Worm (Caenorhabditis elegans) whole organism, L4 larva: Measurements from ENCODE around the gene asp-2.

ENCODE experiments used
- F37D6.2 ChIP-seq: sonication (generic microtip); optimal IDR thresholded peaks from 2 replicates; lab custom pipeline; 2016; ENCODE audit warnings: mild to moderate bottlenecking, missing genetic modification characterization, missing compliant biosample characterization
- R02D3.7 ChIP-seq: fragments of 150-350 bp; sonication (generic microtip); optimal IDR thresholded peaks from 3 replicates; lab custom pipeline; 2014; ENCODE audit warnings: missing biosample characterization, missing genetic modification characterization
- ama-1 ChIP-seq: fragments of 150-350 bp; optimal IDR thresholded peaks from 2 replicates; lab custom pipeline; 2014; ENCODE audit warnings: inconsistent platforms, mixed read lengths
- fkh-10 ChIP-seq: fragments of 150-350 bp; optimal IDR thresholded peaks from 2 replicates; lab custom pipeline; 2014; ENCODE audit warnings: missing biosample characterization, missing genetic modification reagents, missing genetic modification characterization
- lin-15B ChIP-seq: fragments of 150-350 bp; sonication (generic microtip); optimal IDR thresholded peaks from 3 replicates; lab custom pipeline; 2014; ENCODE audit warnings: missing biosample characterization, missing genetic modification characterization
- mes-2 ChIP-seq: sonication (generic microtip); optimal IDR thresholded peaks from 2 replicates; lab custom pipeline; 2016; ENCODE audit warnings: missing genotype, mild to moderate bottlenecking, missing genetic modification characterization, missing compliant biosample characterization; ENCODE audit not compliant: poor library complexity, severe bottlenecking
- nhr-237 ChIP-seq: sonication (generic microtip); optimal IDR thresholded peaks from 2 replicates; lab custom pipeline; 2017; ENCODE audit warnings: missing biosample characterization, missing genetic modification characterization
- nhr-28 ChIP-seq: fragments of 150-350 bp; optimal IDR thresholded peaks from 2 replicates; lab custom pipeline; 2014; ENCODE audit warnings: missing biosample characterization, missing genetic modification characterization
- pqm-1 ChIP-seq: sonication (generic microtip); optimal IDR thresholded peaks from 2 replicates; lab custom pipeline; 2017; ENCODE audit warnings: missing biosample characterization, missing genetic modification characterization
- saeg-2 ChIP-seq: fragments of 200-800 bp; sonication (Bioruptor generic); IDR thresholded peaks from 2 replicates; pipeline ENCODE4 v1.3.6; 2022; ENCODE audit warnings: missing genetic modification reagents, missing genetic modification characterization, missing compliant biosample characterization

- TF ChIP-seq R02D3.7 (tag; lab: Kevin White, UChicago) (no peak), saeg-2 (GFP tag; lab: Robert Waterston, UW) (no peak), fkh-10 (GFP tag; lab: Kevin White, UChicago) (no peak), lin-15B (no peak), nhr-28 (no peak), F37D6.2 (tag; lab: Kevin White, UChicago) (no peak), mes-2 (no peak), ama-1 (no peak), pqm-1 (tag; lab: Kevin White, UChicago) (no peak), nhr-237 (tag; lab: Kevin White, UChicago) (no peak)
Measured at ce11 chrV:9232296-9232695, 29.4 kb downstream of the asp-2 start, which contains the start of gene F07C3.3.
